Fruit fly (Drosophila melanogaster) whole organism, wandering third instar larva: ENCODE measurements around the gene CG2202.

Experiments used
- HLH106 ChIP-seq: fragments of 200-800 bp; optimal IDR thresholded peaks from 3 replicates; lab custom pipeline; 2019; ENCODE audit warnings: missing biosample characterization, mild to moderate bottlenecking, missing genetic modification characterization, moderate library complexity
- psq ChIP-seq: fragments of 200-800 bp; sonication (Bioruptor generic); optimal IDR thresholded peaks from 3 replicates; lab custom pipeline; 2017; ENCODE audit warnings: missing biosample characterization, mild to moderate bottlenecking, missing genetic modification characterization, moderate library complexity
- sage ChIP-seq: fragments of 200-800 bp; sonication (Bioruptor generic); optimal IDR thresholded peaks from 2 replicates; lab custom pipeline; 2016; ENCODE audit warnings: missing biosample characterization, mild to moderate bottlenecking, missing genetic modification characterization
- sv ChIP-seq: fragments of 200-800 bp; sonication (Bioruptor generic); optimal IDR thresholded peaks from 3 replicates; lab custom pipeline; 2016; ENCODE audit warnings: missing biosample characterization, missing genetic modification characterization
- usp ChIP-seq: fragments of >200 bp; optimal IDR thresholded peaks from 2 replicates; lab custom pipeline; 2017; ENCODE audit warnings: missing biosample characterization, missing genetic modification characterization

DNA sequence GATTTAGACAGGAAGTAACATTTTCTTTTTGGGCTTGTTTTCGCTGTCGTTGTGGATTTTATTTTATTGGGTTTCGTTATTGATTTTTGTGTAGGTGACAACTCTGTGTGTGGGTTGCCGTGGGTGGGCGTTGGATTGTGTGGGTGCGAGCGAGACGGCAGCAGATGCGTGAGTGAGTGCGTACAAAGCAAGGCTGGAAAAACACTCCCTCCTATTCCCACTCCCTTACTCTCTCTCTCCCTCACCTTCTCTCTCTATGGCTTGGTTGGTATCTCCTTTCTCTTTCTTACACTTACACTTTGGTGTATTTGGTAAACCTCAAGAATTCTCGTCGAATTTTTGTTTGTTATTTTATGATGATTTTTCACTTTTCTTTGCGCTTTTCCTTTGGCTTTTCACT lies 26.5 kb upstream of the CG2202 start:
- TF ChIP-seq psq (GFP tag; lab: Kevin White, UChicago) (no peak), sv (no peak), HLH106 (tag; lab: Kevin White, UChicago) (no peak), sage (GFP tag; lab: Kevin White, UChicago) (no peak), usp (GFP tag; lab: Kevin White, UChicago) (no peak)
